Worm (Caenorhabditis elegans): ENCODE measurements around the gene lcmt-1.

ce11 chrIII:4358345-4358744 is 15.1 kb downstream of the lcmt-1 start:
- TF ChIP-seq tra-4 (tag; optimal IDR thresholded peaks at IDR 0.05) (no peak), scrt-1 (GFP tag; IDR thresholded peaks at IDR 0.05) (no peak), tbx-11 (GFP tag; IDR thresholded peaks at IDR 0.05) (no peak), hmbx-1 (tag; optimal IDR thresholded peaks at IDR 0.05) (no peak), aly-1 (tag; optimal IDR thresholded peaks at IDR 0.05) (no peak), ama-1 (optimal IDR thresholded peaks at IDR 0.05) (no peak), flt-1 (GFP tag; IDR thresholded peaks at IDR 0.05) (no peak), F13C5.2 (tag; optimal IDR thresholded peaks at IDR 0.05) (no peak)

Measured in whole organism, early embryonic.